Fruit fly (Drosophila melanogaster): ENCODE data around the gene CG13856.

Gene CG13856

dm6 chr3R:22447874-22448254 lies 45.4 kb downstream of the CG13856 start, which contains the start of gene CG34376 (continued):
- TF ChIP-seq CG15696 (tag; optimal IDR thresholded peaks at IDR 0.05) (no peak), CG7786 (GFP tag; optimal IDR thresholded peaks at IDR 0.05) (no peak), br (optimal IDR thresholded peaks at IDR 0.05) (no peak), CG15011 (GFP tag; optimal IDR thresholded peaks at IDR 0.05) (no peak), pb (GFP tag; optimal IDR thresholded peaks at IDR 0.05) (peak; percentile 45), CG8359 (GFP tag; optimal IDR thresholded peaks at IDR 0.05; ENCODE audit: borderline replicate concordance) (no peak), pros (GFP tag; optimal IDR thresholded peaks at IDR 0.05) (no peak), lmd (GFP tag; IDR thresholded peaks at IDR 0.05) (peak; percentile 45), BEAF-32 (GFP tag; optimal IDR thresholded peaks at IDR 0.05) (peak; percentile 56), fu2 (GFP tag; optimal IDR thresholded peaks at IDR 0.05) (no peak), trh (GFP tag; optimal IDR thresholded peaks at IDR 0.05) (no peak), CG15479 (GFP tag; optimal IDR thresholded peaks at IDR 0.05) (no peak), CG4730 (GFP tag; IDR thresholded peaks at IDR 0.05) (peak; percentile 58; the same call in 1 of the 2 replicates), unpg (GFP tag; optimal IDR thresholded peaks at IDR 0.05) (peak; percentile 28), D19B (GFP tag; optimal IDR thresholded peaks at IDR 0.05) (no peak), CG8478 (optimal IDR thresholded peaks at IDR 0.05) (no peak), CG5953 (GFP tag; IDR thresholded peaks at IDR 0.05) (no peak), ash1 (GFP tag; optimal IDR thresholded peaks at IDR 0.05) (peak; percentile 72), CG6175 (GFP tag; IDR thresholded peaks at IDR 0.05) (no peak), CG1603 (tag; optimal IDR thresholded peaks at IDR 0.05) (peak; percentile 72), E2f2 (GFP tag; IDR thresholded peaks at IDR 0.05) (no peak), cad (GFP tag; optimal IDR thresholded peaks at IDR 0.05) (no peak), CG4854 (GFP tag; optimal IDR thresholded peaks at IDR 0.05) (no peak), amos (GFP tag; IDR thresholded peaks at IDR 0.05; ENCODE audit: partially characterized antibody) (peak; percentile 36; the same call in 1 of the 2 replicates), Rfx (GFP tag; IDR thresholded peaks at IDR 0.05) (peak; percentile 62), crc (GFP tag; optimal IDR thresholded peaks at IDR 0.05) (no peak), CG1792 (GFP tag; optimal IDR thresholded peaks at IDR 0.05) (no peak), Sin3A (optimal IDR thresholded peaks at IDR 0.05) (peak; percentile 32), Hr39 (optimal IDR thresholded peaks at IDR 0.05) (no peak), CG43689 (GFP tag; IDR thresholded peaks at IDR 0.05) (no peak), GATAe (GFP tag; conservative IDR thresholded peaks at IDR 0.05) (peak; percentile 93), sna (GFP tag; IDR thresholded peaks at IDR 0.05; ENCODE audit: partially characterized antibody) (peak; percentile 41; the same call in 1 of the 2 replicates), insv (GFP tag; optimal IDR thresholded peaks at IDR 0.05) (peak in 1 of 2 experiments; percentile 39), p53 (GFP tag; optimal IDR thresholded peaks at IDR 0.05) (no peak), Ssrp (tag; optimal IDR thresholded peaks at IDR 0.05) (no peak), B-H1 (GFP tag; IDR thresholded peaks at IDR 0.05) (peak; percentile 37), vnd (GFP tag; IDR thresholded peaks at IDR 0.05; ENCODE audit: partially characterized antibody) (no peak; the same call in 2 of the 3 replicates), sima (GFP tag; optimal IDR thresholded peaks at IDR 0.05) (no peak), CG42726 (GFP tag; IDR thresholded peaks at IDR 0.05; ENCODE audit: partially characterized antibody) (0 out of 2 replicates have a peak, but pooled peaks have one; percentile 35), Stat92E (GFP tag; optimal IDR thresholded peaks at IDR 0.05) (no peak), TFAM (GFP tag; optimal IDR thresholded peaks at IDR 0.05) (no peak), CG5245 (GFP tag; optimal IDR thresholded peaks at IDR 0.05) (no peak), CG8944 (GFP tag; optimal IDR thresholded peaks at IDR 0.05) (no peak), CG3995 (GFP tag; optimal IDR thresholded peaks at IDR 0.05) (peak; percentile 98), CG17829 (tag; optimal IDR thresholded peaks at IDR 0.05) (peak; percentile 30), CG4820 (GFP tag; optimal IDR thresholded peaks at IDR 0.05) (no peak), ssp (GFP tag; IDR thresholded peaks at IDR 0.05) (peak; percentile 58), CG4617 (GFP tag; optimal IDR thresholded peaks at IDR 0.05; ENCODE audit: borderline replicate concordance) (peak; percentile 4), Pdp1 (GFP tag; optimal IDR thresholded peaks at IDR 0.05) (peak in 1 of 2 experiments; percentile 57), Eip74EF (GFP tag; optimal IDR thresholded peaks at IDR 0.05) (no peak), CG4424 (GFP tag; optimal IDR thresholded peaks at IDR 0.05) (no peak), CG9932 (GFP tag; IDR thresholded peaks at IDR 0.05) (peak; percentile 51)
